Fruit fly (Drosophila melanogaster) whole organism, embryonic: ENCODE data around the gene CG5853.

Experiments
- Antp ChIP-seq: fragments of 200-800 bp; sonication (Bioruptor generic); optimal IDR thresholded peaks from 3 replicates; lab custom pipeline; 2016; ENCODE audit warnings: missing biosample characterization, missing genetic modification characterization
- Bdp1 ChIP-seq: fragments of 200-800 bp; sonication (Bioruptor generic); optimal IDR thresholded peaks from 3 replicates; lab custom pipeline; 2016; ENCODE audit warnings: missing biosample characterization, missing genetic modification characterization
- Bgb ChIP-seq: fragments of 200-800 bp; sonication (Bioruptor generic); IDR thresholded peaks from 2 replicates; pipeline ENCODE4 v1.3.6; 2022; ENCODE audit warnings: missing biosample characterization, missing genetic modification characterization; ENCODE audit not compliant: partially characterized antibody
- CG10321 ChIP-seq: fragments of 200-800 bp; sonication (Bioruptor generic); IDR thresholded peaks from 2 replicates; pipeline ENCODE4 v1.3.6; 2022; ENCODE audit warnings: missing biosample characterization, missing genetic modification characterization
- CG10366 ChIP-seq: fragments of 200-800 bp; sonication (Bioruptor generic); IDR thresholded peaks from 2 replicates; pipeline ENCODE4 v1.3.6; 2022; ENCODE audit warnings: missing biosample characterization, missing genetic modification characterization
- CG10431 ChIP-seq: fragments of 200-800 bp; sonication (Bioruptor generic); optimal IDR thresholded peaks from 3 replicates; lab custom pipeline; 2018; ENCODE audit warnings: missing biosample characterization, mild to moderate bottlenecking, missing genetic modification characterization
- CG10462 ChIP-seq: fragments of 200-800 bp; sonication (Bioruptor generic); optimal IDR thresholded peaks from 2 replicates; lab custom pipeline; 2016; ENCODE audit warnings: missing biosample characterization, missing genetic modification characterization
- CG10543 ChIP-seq: fragments of 200-800 bp; sonication (Bioruptor generic); optimal IDR thresholded peaks from 3 replicates; lab custom pipeline; 2017; ENCODE audit warnings: missing biosample characterization, mild to moderate bottlenecking, missing genetic modification characterization, moderate library complexity
- CG11695 ChIP-seq: fragments of 200-800 bp; sonication (Bioruptor generic); IDR thresholded peaks from 3 replicates; pipeline ENCODE4 v1.3.6; 2022; ENCODE audit warnings: missing biosample characterization, missing genetic modification characterization
- CG11723 ChIP-seq: fragments of 200-800 bp; sonication (Bioruptor generic); optimal IDR thresholded peaks from 2 replicates; lab custom pipeline; 2017; ENCODE audit warnings: missing biosample characterization, mild to moderate bottlenecking, missing genetic modification characterization
- CG1233 ChIP-seq: fragments of 200-800 bp; sonication (Bioruptor generic); optimal IDR thresholded peaks from 4 replicates; lab custom pipeline; 2018; ENCODE audit warnings: missing biosample characterization, mild to moderate bottlenecking, missing genetic modification characterization
- CG12659 ChIP-seq: fragments of 200-800 bp; sonication (Bioruptor generic); optimal IDR thresholded peaks from 3 replicates; lab custom pipeline; 2017; ENCODE audit warnings: mild to moderate bottlenecking, missing biosample characterization, missing genetic modification reagents, missing genetic modification characterization
- CG13624 ChIP-seq: fragments of 200-800 bp; sonication (Bioruptor generic); optimal IDR thresholded peaks from 2 replicates; lab custom pipeline; 2016; ENCODE audit warnings: missing biosample characterization, missing genetic modification characterization
- CG14860 ChIP-seq: fragments of 200-800 bp; sonication (Bioruptor generic); IDR thresholded peaks from 3 replicates; pipeline ENCODE4 v1.3.6; 2022; ENCODE audit warnings: missing biosample characterization, missing genetic modification characterization; ENCODE audit not compliant: partially characterized antibody
- CG15073 ChIP-seq: fragments of 200-800 bp; sonication (Bioruptor generic); optimal IDR thresholded peaks from 2 replicates; lab custom pipeline; 2016; ENCODE audit warnings: missing biosample characterization, missing genetic modification characterization
- CG15696 ChIP-seq: fragments of 200-800 bp; sonication (Bioruptor generic); optimal IDR thresholded peaks from 2 replicates; lab custom pipeline; 2019; ENCODE audit warnings: missing biosample characterization, mild to moderate bottlenecking, missing genetic modification characterization, moderate library complexity
- CG17328 ChIP-seq: fragments of 200-800 bp; sonication (Bioruptor generic); IDR thresholded peaks from 2 replicates; pipeline ENCODE4 v1.3.6; 2022; ENCODE audit warnings: missing biosample characterization, missing genetic modification characterization
- CG17385 ChIP-seq: fragments of 200-800 bp; sonication (Bioruptor generic); optimal IDR thresholded peaks from 3 replicates; lab custom pipeline; 2018; ENCODE audit warnings: missing biosample characterization, mild to moderate bottlenecking, missing genetic modification characterization
- CG1792 ChIP-seq: fragments of 200-800 bp; sonication (Bioruptor generic); optimal IDR thresholded peaks from 2 replicates; lab custom pipeline; 2016; ENCODE audit warnings: missing biosample characterization, missing genetic modification characterization
- CG18011 ChIP-seq: fragments of 200-800 bp; sonication (Bioruptor generic); optimal IDR thresholded peaks from 2 replicates; lab custom pipeline; 2017; ENCODE audit warnings: missing biosample characterization, missing genetic modification characterization, mild to moderate bottlenecking, moderate library complexity, missing genotype
- CG1832 ChIP-seq: fragments of 200-800 bp; sonication (Bioruptor generic); optimal IDR thresholded peaks from 2 replicates; lab custom pipeline; 2017; ENCODE audit warnings: missing biosample characterization, mild to moderate bottlenecking, missing genetic modification characterization, inconsistent platforms
- CG2875 ChIP-seq: fragments of 200-800 bp; sonication (Bioruptor generic); optimal IDR thresholded peaks from 2 replicates; lab custom pipeline; 2017; ENCODE audit warnings: missing biosample characterization, mild to moderate bottlenecking, missing genetic modification characterization, missing genetic modification reagents
- CG30020 ChIP-seq: fragments of 200-800 bp; optimal IDR thresholded peaks from 2 replicates; lab custom pipeline; 2019; ENCODE audit warnings: missing biosample characterization, mild to moderate bottlenecking, missing genetic modification characterization, moderate library complexity
- CG3065 ChIP-seq: fragments of 200-800 bp; sonication (Bioruptor generic); optimal IDR thresholded peaks from 2 replicates; lab custom pipeline; 2016; ENCODE audit warnings: missing biosample characterization, missing genetic modification characterization
- CG3281 ChIP-seq: fragments of 200-800 bp; sonication (Bioruptor generic); optimal IDR thresholded peaks from 3 replicates; lab custom pipeline; 2017; ENCODE audit warnings: missing biosample characterization, mild to moderate bottlenecking, missing genetic modification characterization
- CG4820 ChIP-seq: fragments of 200-800 bp; sonication (Bioruptor generic); optimal IDR thresholded peaks from 3 replicates; lab custom pipeline; 2016; ENCODE audit warnings: missing biosample characterization, missing genetic modification characterization
- CG5953 ChIP-seq: fragments of 200-800 bp; sonication (Bioruptor generic); IDR thresholded peaks from 2 replicates; pipeline ENCODE4 v1.3.6; 2022; ENCODE audit warnings: missing biosample characterization, missing genetic modification characterization
- CG6654 ChIP-seq: fragments of 200-800 bp; sonication (Bioruptor generic); optimal IDR thresholded peaks from 2 replicates; lab custom pipeline; 2017; ENCODE audit warnings: missing biosample characterization, mild to moderate bottlenecking, missing genetic modification characterization
- CG7271 ChIP-seq: fragments of 200-800 bp; sonication (Bioruptor generic); optimal IDR thresholded peaks from 2 replicates; lab custom pipeline; 2018; ENCODE audit warnings: missing biosample characterization, mild to moderate bottlenecking, missing genetic modification characterization, moderate library complexity
- CG7839 ChIP-seq: fragments of 200-800 bp; sonication (Bioruptor generic); optimal IDR thresholded peaks from 3 replicates; lab custom pipeline; 2018; ENCODE audit warnings: missing biosample characterization, mild to moderate bottlenecking, missing genetic modification characterization, moderate library complexity
- CHES-1-like ChIP-seq: fragments of 200-800 bp; sonication (Bioruptor generic); optimal IDR thresholded peaks from 2 replicates; lab custom pipeline; 2016; ENCODE audit warnings: missing biosample characterization, missing genetic modification characterization
- Drgx ChIP-seq: fragments of 200-800 bp; sonication (Bioruptor generic); IDR thresholded peaks from 2 replicates; pipeline ENCODE4 v1.3.6; 2022; ENCODE audit warnings: missing biosample characterization, missing genetic modification characterization
- ERR ChIP-seq: fragments of 200-800 bp; sonication (Bioruptor generic); optimal IDR thresholded peaks from 2 replicates; lab custom pipeline; 2016; ENCODE audit warnings: missing biosample characterization, missing genetic modification characterization
- Oaz ChIP-seq: fragments of 200-800 bp; sonication (Bioruptor generic); IDR thresholded peaks from 2 replicates; pipeline ENCODE4 v1.3.6; 2022; ENCODE audit warnings: missing biosample characterization, missing genetic modification characterization
- Ptx1 ChIP-seq: fragments of 200-800 bp; sonication (Bioruptor generic); IDR thresholded peaks from 2 replicates; pipeline ENCODE4 v1.3.6; 2022; ENCODE audit warnings: missing biosample characterization, missing genetic modification characterization
- Rfx ChIP-seq: fragments of 200-800 bp; sonication (Bioruptor generic); IDR thresholded peaks from 2 replicates; pipeline ENCODE4 v1.3.6; 2022; ENCODE audit warnings: missing biosample characterization, missing genetic modification characterization
- Sry-δ ChIP-seq: fragments of 200-800 bp; sonication (Bioruptor generic); optimal IDR thresholded peaks from 2 replicates; lab custom pipeline; 2016; ENCODE audit warnings: missing biosample characterization, missing genetic modification characterization
- Ssrp ChIP-seq: fragments of 200-800 bp; sonication (Bioruptor generic); optimal IDR thresholded peaks from 2 replicates; lab custom pipeline; 2018; ENCODE audit warnings: missing biosample characterization, mild to moderate bottlenecking, missing genetic modification characterization, moderate library complexity
- Xbp1 ChIP-seq: fragments of 200-800 bp; sonication (Bioruptor generic); optimal IDR thresholded peaks from 3 replicates; lab custom pipeline; 2016; ENCODE audit warnings: missing biosample characterization, mild to moderate bottlenecking, missing genetic modification characterization
- ase ChIP-seq: fragments of 200-800 bp; sonication (Bioruptor generic); IDR thresholded peaks from 3 replicates; pipeline ENCODE4 v1.3.6; 2022; ENCODE audit warnings: missing biosample characterization, missing genetic modification characterization
- bigmax ChIP-seq: fragments of 200-800 bp; sonication (Bioruptor generic); optimal IDR thresholded peaks from 2 replicates; lab custom pipeline; 2018; ENCODE audit warnings: missing biosample characterization, mild to moderate bottlenecking, missing genetic modification characterization
- cato ChIP-seq: fragments of 200-800 bp; sonication (Bioruptor generic); optimal IDR thresholded peaks from 2 replicates; lab custom pipeline; 2016; ENCODE audit warnings: missing biosample characterization, missing genetic modification characterization, borderline replicate concordance
- crc ChIP-seq: fragments of 200-800 bp; sonication (Bioruptor generic); optimal IDR thresholded peaks from 2 replicates; lab custom pipeline; 2016; ENCODE audit warnings: missing biosample characterization, missing genetic modification characterization
- dati ChIP-seq: fragments of 200-800 bp; sonication (Bioruptor generic); IDR thresholded peaks from 2 replicates; pipeline ENCODE4 v1.3.6; 2022; ENCODE audit warnings: missing biosample characterization, missing genetic modification characterization
- fd64A ChIP-seq: fragments of 200-800 bp; sonication (Bioruptor generic); optimal IDR thresholded peaks from 3 replicates; lab custom pipeline; 2018; ENCODE audit warnings: missing biosample characterization, mild to moderate bottlenecking, missing genetic modification characterization
- gem ChIP-seq: fragments of 200-800 bp; sonication (Bioruptor generic); optimal IDR thresholded peaks from 2 replicates; lab custom pipeline; 2019; ENCODE audit warnings: missing biosample characterization, mild to moderate bottlenecking, missing genetic modification characterization, moderate library complexity
- ham ChIP-seq: fragments of 200-800 bp; sonication (Bioruptor generic); IDR thresholded peaks from 2 replicates; pipeline ENCODE4 v1.3.6; 2022; ENCODE audit warnings: missing biosample characterization, missing genetic modification characterization
- otp ChIP-seq: fragments of 200-800 bp; sonication (Bioruptor generic); IDR thresholded peaks from 3 replicates; pipeline ENCODE4, ENCODE4 v1.3.6; 2022; ENCODE audit warnings: missing biosample characterization, missing genetic modification characterization
- ro ChIP-seq: fragments of 200-800 bp; sonication (Bioruptor generic); IDR thresholded peaks from 2 replicates; pipeline ENCODE4 v1.3.6; 2022; ENCODE audit warnings: missing biosample characterization, missing genetic modification characterization
- scrt ChIP-seq: fragments of 200-800 bp; sonication (Bioruptor generic); optimal IDR thresholded peaks from 2 replicates; lab custom pipeline; 2018; ENCODE audit warnings: missing biosample characterization, mild to moderate bottlenecking, missing genetic modification characterization, moderate library complexity
- sima ChIP-seq: fragments of 200-800 bp; sonication (Bioruptor generic); optimal IDR thresholded peaks from 2 replicates; lab custom pipeline; 2016; ENCODE audit warnings: missing biosample characterization, missing genetic modification characterization
- yki ChIP-seq: fragments of >200 bp; optimal IDR thresholded peaks from 3 replicates; lab custom pipeline; 2018

CG5853 gene

DNA sequence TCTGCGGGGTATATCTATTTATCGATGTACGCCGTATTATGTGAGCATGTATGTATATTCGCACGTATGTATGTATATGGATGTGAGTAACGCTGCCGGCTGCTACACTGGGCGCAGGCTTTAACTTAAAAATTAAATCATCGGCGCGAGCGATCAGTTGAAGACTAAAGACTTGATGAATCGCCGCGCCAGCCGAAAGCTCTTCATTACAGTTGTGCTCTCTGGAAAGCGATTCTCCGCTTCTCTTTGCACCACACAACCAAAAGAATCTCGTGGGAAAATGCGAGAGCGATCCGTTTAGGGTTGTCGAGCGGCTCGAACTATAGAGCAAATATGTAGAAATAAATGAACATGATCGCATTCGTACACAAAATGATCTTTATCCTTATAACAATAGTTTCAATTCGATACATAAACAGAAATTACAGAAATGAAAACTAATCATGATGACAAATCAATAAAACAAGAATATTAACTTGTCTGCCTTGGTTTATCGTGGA is 38.9 kb downstream of the CG5853 start, which contains the start of gene CG13124 (continued):
- TF ChIP-seq fd64A (GFP tag; lab: Kevin White, UChicago) (no peak), dati (no peak), CG7839 (tag; lab: Kevin White, UChicago) (peak; percentile 24), CG3065 (GFP tag; lab: Kevin White, UChicago) (no peak), CG6654 (GFP tag; lab: Kevin White, UChicago) (no peak), CG2875 (GFP tag; lab: Kevin White, UChicago) (no peak), Ptx1 (no peak), Drgx (GFP tag; lab: Robert Waterston, UW) (peak; percentile 57), CG1792 (GFP tag; lab: Kevin White, UChicago) (no peak), Ssrp (no peak), otp (GFP tag; lab: Robert Waterston, UW) (no peak), CG5953 (GFP tag; lab: Robert Waterston, UW) (no peak), CG10321 (no peak), bigmax (GFP tag; lab: Kevin White, UChicago) (no peak), CG11723 (GFP tag; lab: Kevin White, UChicago) (no peak), CG1832 (GFP tag; lab: Kevin White, UChicago) (no peak), CG7271 (tag; lab: Kevin White, UChicago) (no peak), Sry-δ (GFP tag; lab: Kevin White, UChicago) (no peak), CG30020 (no peak), cato (GFP tag; lab: Kevin White, UChicago) (no peak), scrt (no peak), CHES-1-like (GFP tag; lab: Kevin White, UChicago) (no peak), Antp (GFP tag; lab: Kevin White, UChicago) (no peak), CG17328 (GFP tag; lab: Robert Waterston, UW) (peak; percentile 38; the same call in 1 of the 2 replicates), CG10366 (GFP tag; lab: Robert Waterston, UW) (no peak), CG10543 (GFP tag; lab: Kevin White, UChicago) (peak; percentile 61), CG12659 (GFP tag; lab: Kevin White, UChicago) (peak; percentile 20), CG13624 (GFP tag; lab: Kevin White, UChicago) (peak; percentile 22), CG1233 (GFP tag; lab: Kevin White, UChicago) (no peak), ham (GFP tag; lab: Robert Waterston, UW) (no peak), gem (tag; lab: Kevin White, UChicago) (peak; percentile 37), CG10431 (GFP tag; lab: Kevin White, UChicago) (no peak), ase (GFP tag; lab: Robert Waterston, UW) (no peak), sima (GFP tag; lab: Kevin White, UChicago) (no peak), Bdp1 (GFP tag; lab: Kevin White, UChicago) (no peak), Bgb (GFP tag; lab: Robert Waterston, UW) (0 out of 2 replicates have a peak, but pooled peaks have one; percentile 16), Rfx (peak; percentile 74), CG11695 (GFP tag; lab: Robert Waterston, UW) (peak; percentile 23; the same call in 1 of the 3 replicates), ERR (peak; percentile 18), CG10462 (GFP tag; lab: Kevin White, UChicago) (no peak), CG14860 (GFP tag; lab: Robert Waterston, UW) (no peak), crc (GFP tag; lab: Kevin White, UChicago) (no peak), CG4820 (GFP tag; lab: Kevin White, UChicago) (no peak), yki (lab: Kevin White, UChicago) (no peak), Oaz (GFP tag; lab: Robert Waterston, UW) (no peak), CG18011 (GFP tag; lab: Kevin White, UChicago) (no peak), CG3281 (GFP tag; lab: Kevin White, UChicago) (peak; percentile 13), Xbp1 (GFP tag; lab: Kevin White, UChicago) (no peak), ro (GFP tag; lab: Robert Waterston, UW) (no peak), CG15696 (tag; lab: Kevin White, UChicago) (no peak), CG15073 (GFP tag; lab: Kevin White, UChicago) (no peak), CG17385 (GFP tag; lab: Kevin White, UChicago) (peak; percentile 58)
